Fruit fly (Drosophila melanogaster) whole organism, adult: ENCODE measurements around the gene RpS14b.

ENCODE experiments used
- CG11617 ChIP-seq: fragments of 200-800 bp; sonication (Bioruptor generic); optimal IDR thresholded peaks from 2 replicates; lab custom pipeline; 2017; ENCODE audit warnings: mild to moderate bottlenecking, missing biosample characterization, missing genetic modification reagents, missing genetic modification characterization
- CG12768 ChIP-seq: fragments of 200-800 bp; sonication (Bioruptor generic); optimal IDR thresholded peaks from 2 replicates; lab custom pipeline; 2017; ENCODE audit warnings: missing biosample characterization, missing genetic modification characterization, mild to moderate bottlenecking, moderate library complexity, missing genetic modification reagents
- CG14711 ChIP-seq: fragments of 200-800 bp; sonication (Bioruptor generic); optimal IDR thresholded peaks from 2 replicates; lab custom pipeline; 2018; ENCODE audit warnings: missing biosample characterization, mild to moderate bottlenecking, missing genetic modification characterization, moderate library complexity
- CG1620 ChIP-seq: fragments of 200-800 bp; sonication (Bioruptor generic); optimal IDR thresholded peaks from 2 replicates; lab custom pipeline; 2016; ENCODE audit warnings: missing biosample characterization, missing genetic modification characterization
- CG33017 ChIP-seq: fragments of 200-800 bp; sonication (Bioruptor generic); optimal IDR thresholded peaks from 2 replicates; lab custom pipeline; 2018; ENCODE audit warnings: missing biosample characterization, mild to moderate bottlenecking, missing genetic modification characterization, moderate library complexity
- CG7045 ChIP-seq: fragments of 200-800 bp; sonication (Bioruptor generic); optimal IDR thresholded peaks from 2 replicates; lab custom pipeline; 2017; ENCODE audit warnings: missing biosample characterization, mild to moderate bottlenecking, missing genetic modification characterization
- CG7101 ChIP-seq: fragments of 200-800 bp; sonication (Bioruptor generic); optimal IDR thresholded peaks from 2 replicates; lab custom pipeline; 2018; ENCODE audit warnings: missing biosample characterization, mild to moderate bottlenecking, missing genetic modification characterization, moderate library complexity
- Clk ChIP-seq: fragments of 200-800 bp; sonication (Bioruptor generic); optimal IDR thresholded peaks from 2 replicates; lab custom pipeline; 2017; ENCODE audit warnings: missing biosample characterization, missing genetic modification characterization
- Crg-1 ChIP-seq: fragments of 200-800 bp; sonication (Bioruptor generic); optimal IDR thresholded peaks from 2 replicates; lab custom pipeline; 2016; ENCODE audit warnings: missing biosample characterization, missing genetic modification characterization
- Hr96 ChIP-seq: fragments of 200-800 bp; sonication (Bioruptor generic); optimal IDR thresholded peaks from 2 replicates; lab custom pipeline; 2016; ENCODE audit warnings: missing biosample characterization, missing genetic modification characterization
- Mnt ChIP-seq: fragments of 200-800 bp; sonication (Bioruptor generic); optimal IDR thresholded peaks from 2 replicates; lab custom pipeline; 2016; ENCODE audit warnings: missing biosample characterization, mild to moderate bottlenecking, missing genetic modification characterization
- bab1 ChIP-seq: fragments of 200-800 bp; sonication (Bioruptor generic); optimal IDR thresholded peaks from 3 replicates; lab custom pipeline; 2019; ENCODE audit warnings: missing biosample characterization, mild to moderate bottlenecking, missing genetic modification characterization, moderate library complexity
- cic ChIP-seq: fragments of 200-800 bp; sonication (Bioruptor generic); optimal IDR thresholded peaks from 2 replicates; lab custom pipeline; 2017; ENCODE audit warnings: missing biosample characterization, mild to moderate bottlenecking, missing genetic modification characterization, moderate library complexity
- cnc ChIP-seq, 2 experiments: fragments of >200 bp; optimal IDR thresholded peaks; 2 replicates each; lab custom pipeline; 2017
- kay ChIP-seq: fragments of 200-800 bp; sonication (Bioruptor generic); peaks from one replicate; lab custom pipeline; 2016; ENCODE audit warnings: missing biosample characterization, missing genetic modification characterization, borderline replicate concordance
- ovo ChIP-seq: fragments of 200-800 bp; sonication (Bioruptor generic); optimal IDR thresholded peaks from 2 replicates; lab custom pipeline; 2016; ENCODE audit warnings: missing biosample characterization, missing genetic modification characterization
- pad ChIP-seq: fragments of 200-800 bp; sonication (Bioruptor generic); optimal IDR thresholded peaks from 3 replicates; lab custom pipeline; 2017; ENCODE audit warnings: missing biosample characterization, missing genetic modification characterization, mild to moderate bottlenecking, moderate library complexity, missing genetic modification reagents
- tj ChIP-seq: fragments of 200-800 bp; sonication (Bioruptor generic); optimal IDR thresholded peaks from 3 replicates; lab custom pipeline; 2017; ENCODE audit warnings: missing biosample characterization, mild to moderate bottlenecking, missing genetic modification characterization, moderate library complexity
- toe ChIP-seq: fragments of 200-800 bp; sonication (Bioruptor generic); optimal IDR thresholded peaks from 2 replicates; lab custom pipeline; 2016; ENCODE audit warnings: missing biosample characterization, missing genetic modification characterization

The RpS14b gene

dm6 chrX:7976976-7977834 is 42.5 kb downstream of the RpS14b start:
- TF ChIP-seq CG12768 (GFP tag; lab: Kevin White, UChicago) (no peak), toe (GFP tag; lab: Kevin White, UChicago) (no peak), CG1620 (GFP tag; lab: Kevin White, UChicago) (no peak), Mnt (GFP tag; lab: Kevin White, UChicago) (no peak), ovo (GFP tag; lab: Kevin White, UChicago) (no peak), cic (no peak), tj (GFP tag; lab: Kevin White, UChicago) (no peak), kay (GFP tag; lab: Kevin White, UChicago) (no peak), Hr96 (GFP tag; lab: Kevin White, UChicago) (no peak), Crg-1 (GFP tag; lab: Kevin White, UChicago) (no peak)

dm6 chrX:7978027-7978426 is 43.3 kb downstream of the RpS14b start:
- TF ChIP-seq bab1 (GFP tag; lab: Kevin White, UChicago), result no peak
- TF ChIP-seq Hr96 (GFP tag; lab: Kevin White, UChicago), result no peak
- no peak for TF ChIP-seq CG7045 (GFP tag; lab: Kevin White, UChicago)
- no peak for TF ChIP-seq cnc (optimal IDR thresholded peaks at IDR 0.05; lab: Kevin White, UChicago)

- TF ChIP-seq bab1 (GFP tag; lab: Kevin White, UChicago), result no peak
- no peak for TF ChIP-seq cnc (optimal IDR thresholded peaks at IDR 0.05; lab: Kevin White, UChicago)
- TF ChIP-seq cic, result no peak
- TF ChIP-seq Hr96 (GFP tag; lab: Kevin White, UChicago), result no peak
- TF ChIP-seq tj (GFP tag; lab: Kevin White, UChicago), result no peak
- no peak for TF ChIP-seq CG7101
- no peak for TF ChIP-seq ovo (GFP tag; lab: Kevin White, UChicago)
- no peak for TF ChIP-seq Crg-1 (GFP tag; lab: Kevin White, UChicago)
- no peak for TF ChIP-seq Clk
- no peak for TF ChIP-seq kay (GFP tag; lab: Kevin White, UChicago)
- TF ChIP-seq CG7045 (GFP tag; lab: Kevin White, UChicago), result no peak
- no peak for TF ChIP-seq CG11617 (GFP tag; lab: Kevin White, UChicago)
- TF ChIP-seq CG14711 (tag; lab: Kevin White, UChicago), result no peak
These were observed 44.5 kb downstream of the RpS14b start for dm6 chrX:7979202-7979601.

- TF ChIP-seq Crg-1 (GFP tag; lab: Kevin White, UChicago) (no peak), ovo (GFP tag; lab: Kevin White, UChicago) (no peak), CG7045 (GFP tag; lab: Kevin White, UChicago) (no peak), CG12768 (GFP tag; lab: Kevin White, UChicago) (no peak), cic (no peak), CG1620 (GFP tag; lab: Kevin White, UChicago) (no peak), kay (GFP tag; lab: Kevin White, UChicago) (no peak), CG33017 (tag; lab: Kevin White, UChicago) (no peak), cnc (optimal IDR thresholded peaks at IDR 0.05; lab: Kevin White, UChicago) (no peak), pad (no peak), bab1 (GFP tag; lab: Kevin White, UChicago) (no peak), toe (GFP tag; lab: Kevin White, UChicago) (no peak), tj (GFP tag; lab: Kevin White, UChicago) (no peak), CG7101 (no peak), Hr96 (GFP tag; lab: Kevin White, UChicago) (no peak), CG11617 (GFP tag; lab: Kevin White, UChicago) (no peak), Mnt (GFP tag; lab: Kevin White, UChicago) (no peak)
These were observed 46.1 kb downstream of the RpS14b start for dm6 chrX:7980786-7981185.
